Worm (Caenorhabditis elegans) whole organism, early embryonic: Measurements from ENCODE around the gene F22E5.13.

Experiments
- ama-1 ChIP-seq: fragments of 150-350 bp; optimal IDR thresholded peaks from 2 replicates; lab custom pipeline; 2014
- ceh-36 ChIP-seq: sonication (generic microtip); optimal IDR thresholded peaks from 2 replicates; lab custom pipeline; 2016; ENCODE audit warnings: missing genetic modification characterization, inconsistent platforms, missing compliant biosample characterization
- hmbx-1 ChIP-seq: sonication (generic microtip); optimal IDR thresholded peaks from 2 replicates; lab custom pipeline; 2016; ENCODE audit warnings: mild to moderate bottlenecking, missing genetic modification characterization, missing compliant biosample characterization

DNA sequence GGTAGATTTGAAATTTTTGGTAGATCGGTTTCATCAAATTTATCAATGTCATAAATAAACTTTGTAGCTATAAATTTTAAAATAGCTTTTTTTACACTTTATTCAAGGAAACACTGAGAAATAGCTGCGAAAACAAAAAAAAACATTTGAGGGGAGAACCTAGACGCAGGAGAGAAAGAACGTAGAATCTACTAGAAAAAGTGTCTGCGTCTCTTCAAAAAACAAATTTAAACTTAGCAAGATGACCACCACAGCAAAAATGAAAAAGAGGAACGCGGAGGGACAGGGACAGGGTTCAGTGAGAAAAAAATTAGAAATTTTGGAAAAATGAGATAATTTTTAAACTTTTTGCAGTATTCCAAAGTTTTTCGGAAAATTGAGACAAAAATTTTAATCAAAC lies 424 bp downstream of the F22E5.13 start:
- TF ChIP-seq ceh-36 (tag; lab: Kevin White, UChicago) (no peak), ama-1 (lab: Kevin White, UChicago) (no peak), hmbx-1 (tag; lab: Kevin White, UChicago) (no peak)
